Worm (Caenorhabditis elegans) whole organism, late embryonic: ENCODE data around the gene srb-19.
"Not testable (repeated sequence)": the region's sequence is repeated elsewhere in the genome, so short reads cannot be mapped to it uniquely, and the experiment has no call there.

ENCODE experiments used
- C38D4.7 ChIP-seq: fragments of 200-800 bp; sonication (Bioruptor generic); optimal IDR thresholded peaks from 2 replicates; lab custom pipeline; 2018; ENCODE audit warnings: mild to moderate bottlenecking, missing genetic modification characterization, moderate library complexity, missing compliant biosample characterization
- F13H6.1 ChIP-seq: sonication (generic microtip); optimal IDR thresholded peaks from 2 replicates; lab custom pipeline; 2016; ENCODE audit warnings: missing genetic modification characterization, missing compliant biosample characterization
- K02D7.2 ChIP-seq: sonication (generic microtip); optimal IDR thresholded peaks from 2 replicates; lab custom pipeline; 2017; ENCODE audit warnings: mild to moderate bottlenecking, missing genetic modification characterization, missing compliant biosample characterization
- T23F11.4 ChIP-seq: fragments of 200-800 bp; sonication (Bioruptor generic); optimal IDR thresholded peaks from 2 replicates; lab custom pipeline; 2018; ENCODE audit warnings: mild to moderate bottlenecking, missing genetic modification characterization, missing compliant biosample characterization
- Y22D7AL.16 ChIP-seq: sonication (generic microtip); optimal IDR thresholded peaks from 2 replicates; lab custom pipeline; 2016; ENCODE audit warnings: missing genetic modification characterization, missing compliant biosample characterization
- ahr-1 ChIP-seq: sonication (generic microtip); optimal IDR thresholded peaks from 2 replicates; lab custom pipeline; 2016; ENCODE audit warnings: missing genetic modification characterization, missing compliant biosample characterization
- ama-1 ChIP-seq: fragments of 150-350 bp; optimal IDR thresholded peaks from 2 replicates; lab custom pipeline; 2014
- ceh-22 ChIP-seq: sonication (generic microtip); optimal IDR thresholded peaks from 2 replicates; lab custom pipeline; 2017; ENCODE audit warnings: missing biosample characterization, missing genetic modification characterization
- ceh-24 ChIP-seq: sonication (generic microtip); optimal IDR thresholded peaks from 2 replicates; lab custom pipeline; 2016; ENCODE audit warnings: mild to moderate bottlenecking, missing genetic modification characterization, missing compliant biosample characterization
- ceh-34 ChIP-seq: sonication (generic microtip); optimal IDR thresholded peaks from 2 replicates; lab custom pipeline; 2016; ENCODE audit warnings: mild to moderate bottlenecking, missing genetic modification characterization, missing compliant biosample characterization
- ceh-45 ChIP-seq: fragments of 200-800 bp; sonication (Bioruptor generic); IDR thresholded peaks from 2 replicates; pipeline ENCODE4 v1.3.6; 2022; ENCODE audit warnings: missing genetic modification reagents, missing genetic modification characterization, missing compliant biosample characterization
- ceh-6 ChIP-seq: fragments of 200-800 bp; sonication (Bioruptor generic); optimal IDR thresholded peaks from 2 replicates; lab custom pipeline; 2018; ENCODE audit warnings: mild to moderate bottlenecking, missing genetic modification characterization, missing compliant biosample characterization
- elt-2 ChIP-seq: sonication (generic microtip); optimal IDR thresholded peaks from 2 replicates; lab custom pipeline; 2016; ENCODE audit warnings: missing genetic modification reagents, missing genetic modification characterization, missing compliant biosample characterization
- ets-4 ChIP-seq: sonication (generic microtip); optimal IDR thresholded peaks from 2 replicates; lab custom pipeline; 2016; ENCODE audit warnings: missing genetic modification characterization, missing compliant biosample characterization
- eyg-1 ChIP-seq: sonication (generic microtip); optimal IDR thresholded peaks from 2 replicates; lab custom pipeline; 2016; ENCODE audit warnings: missing genotype, missing genetic modification characterization, missing compliant biosample characterization
- fax-1 ChIP-seq: sonication (generic microtip); optimal IDR thresholded peaks from 2 replicates; lab custom pipeline; 2016; ENCODE audit warnings: missing genotype, missing genetic modification characterization, missing compliant biosample characterization
- hlh-13 ChIP-seq: fragments of 200-800 bp; sonication (Bioruptor generic); optimal IDR thresholded peaks from 2 replicates; lab custom pipeline; 2018; ENCODE audit warnings: mild to moderate bottlenecking, missing genetic modification characterization, missing compliant biosample characterization
- hlh-30 ChIP-seq: sonication (generic microtip); optimal IDR thresholded peaks from 2 replicates; lab custom pipeline; 2017; ENCODE audit warnings: antibody characterized with exemption, missing genetic modification characterization, missing compliant biosample characterization; ENCODE audit not compliant: insufficient read depth
- lin-11 ChIP-seq: fragments of 200-800 bp; sonication (Bioruptor generic); optimal IDR thresholded peaks from 2 replicates; lab custom pipeline; 2018; ENCODE audit warnings: mild to moderate bottlenecking, missing genetic modification characterization, missing compliant biosample characterization
- mec-3 ChIP-seq: sonication (generic microtip); optimal IDR thresholded peaks from 2 replicates; lab custom pipeline; 2016; ENCODE audit warnings: borderline replicate concordance, missing genetic modification characterization, missing compliant biosample characterization
- nhr-11 ChIP-seq: fragments of 150-350 bp; optimal IDR thresholded peaks from 2 replicates; lab custom pipeline; 2014; ENCODE audit warnings: missing biosample characterization, missing genetic modification characterization
- nhr-232 ChIP-seq: sonication (generic microtip); optimal IDR thresholded peaks from 2 replicates; lab custom pipeline; 2016; ENCODE audit warnings: missing genetic modification characterization, missing compliant biosample characterization
- npax-4 ChIP-seq: sonication (generic microtip); optimal IDR thresholded peaks from 2 replicates; lab custom pipeline; 2016; ENCODE audit warnings: missing genetic modification characterization, missing compliant biosample characterization
- odd-2 ChIP-seq: sonication (generic microtip); optimal IDR thresholded peaks from 2 replicates; lab custom pipeline; 2017; ENCODE audit warnings: antibody characterized with exemption, mild to moderate bottlenecking, missing genetic modification characterization, missing compliant biosample characterization
- pros-1 ChIP-seq: fragments of 150-350 bp; optimal IDR thresholded peaks from 2 replicates; lab custom pipeline; 2014; ENCODE audit warnings: missing biosample characterization, missing genetic modification reagents, missing genetic modification characterization
- rnt-1 ChIP-seq: sonication (generic microtip); optimal IDR thresholded peaks from 2 replicates; lab custom pipeline; 2016; ENCODE audit warnings: missing genetic modification characterization, missing compliant biosample characterization
- sdc-2 ChIP-seq: sonication (generic microtip); optimal IDR thresholded peaks from 2 replicates; lab custom pipeline; 2016; ENCODE audit warnings: missing genotype, missing genetic modification characterization, missing compliant biosample characterization
- sox-2 ChIP-seq: fragments of 200-800 bp; sonication (Bioruptor generic); IDR thresholded peaks from 2 replicates; pipeline ENCODE4 v1.3.6; 2022; ENCODE audit warnings: missing genetic modification reagents, missing genetic modification characterization, missing compliant biosample characterization
- syd-9 ChIP-seq: sonication (generic microtip); optimal IDR thresholded peaks from 2 replicates; lab custom pipeline; 2016; ENCODE audit warnings: mild to moderate bottlenecking, missing genetic modification characterization, moderate library complexity, missing compliant biosample characterization
- tbx-2 ChIP-seq: sonication (generic microtip); optimal IDR thresholded peaks from 2 replicates; lab custom pipeline; 2016; ENCODE audit warnings: missing genetic modification characterization, missing compliant biosample characterization
- ttx-3 ChIP-seq: sonication (generic microtip); optimal IDR thresholded peaks from 2 replicates; lab custom pipeline; 2016; ENCODE audit warnings: missing genetic modification reagents, missing genetic modification characterization, missing compliant biosample characterization
- unc-42 ChIP-seq: sonication (generic microtip); optimal IDR thresholded peaks from 2 replicates; lab custom pipeline; 2016; ENCODE audit warnings: missing genotype, missing genetic modification characterization, missing compliant biosample characterization
- ztf-16 ChIP-seq: sonication (generic microtip); optimal IDR thresholded peaks from 2 replicates; lab custom pipeline; 2017; ENCODE audit warnings: missing genetic modification characterization, missing compliant biosample characterization

The srb-19 gene

ce11 chrV:7514939-7515338, 5.0 kb downstream of the srb-19 start, which contains the start of gene srb-18:
TSS of gene srb-18 (plus strand) at chrV:7515239.
- TF ChIP-seq ztf-16 (tag; lab: Kevin White, UChicago) (no peak), Y22D7AL.16 (tag; lab: Kevin White, UChicago) (no peak), ama-1 (lab: Kevin White, UChicago) (no peak), sox-2 (GFP tag; lab: Robert Waterston, UW) (no peak), lin-11 (tag; lab: Kevin White, UChicago) (no peak), odd-2 (no peak), syd-9 (tag; lab: Kevin White, UChicago) (no peak), eyg-1 (tag; lab: Kevin White, UChicago) (no peak), pros-1 (tag; lab: Kevin White, UChicago) (no peak), unc-42 (tag; lab: Kevin White, UChicago) (no peak), hlh-13 (GFP tag; lab: Kevin White, UChicago) (no peak)

ce11 chrV:7511465-7511864, 8.5 kb downstream of the srb-19 start, which contains the start of gene nhr-171:
TSS of gene nhr-171 (plus strand) at chrV:7511765.
- TF ChIP-seq nhr-232 (tag; lab: Kevin White, UChicago); C38D4.7 (GFP tag; lab: Kevin White, UChicago); nhr-11 (tag; lab: Kevin White, UChicago): not testable (repeated sequence)
- TF ChIP-seq, all 69 proteins: peak for 0; not testable (repeated sequence) for 69

DNA sequence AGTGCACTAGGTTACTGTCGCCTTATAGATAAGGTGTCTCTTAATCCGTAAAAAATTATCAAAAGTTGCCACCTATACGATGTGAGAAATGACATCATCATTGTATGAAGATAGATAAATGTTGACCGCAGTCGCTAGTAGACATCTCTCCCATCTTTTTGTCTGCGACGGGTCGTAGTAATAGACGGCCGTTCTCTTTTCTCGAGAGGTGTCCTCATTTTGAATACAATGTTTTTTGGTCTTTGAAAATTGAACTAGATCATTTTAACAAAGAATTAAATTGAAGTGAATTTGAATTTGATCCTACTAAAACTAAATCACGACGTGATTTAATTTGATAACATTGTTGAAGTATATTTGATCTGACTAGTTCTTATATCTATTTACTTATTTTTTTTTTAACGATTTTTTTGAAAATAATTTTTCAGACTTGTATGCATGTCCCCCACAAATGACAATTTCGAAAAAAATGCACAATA, 11.4 kb downstream of the srb-19 start, which contains the start of the genes str-31 and nhr-172:
TSS of gene str-31 (minus strand) at position 101 of the 479 bp plus-strand sequence.
TSS of gene nhr-172 (plus strand) at position 429 of the 479 bp plus-strand sequence.
- TF ChIP-seq eyg-1 (tag; lab: Kevin White, UChicago), result no peak
- TF ChIP-seq ceh-22 (tag; lab: Kevin White, UChicago), result no peak
- TF ChIP-seq ttx-3 (tag; lab: Kevin White, UChicago), result no peak
- no peak for TF ChIP-seq ceh-24 (tag; lab: Kevin White, UChicago)
- TF ChIP-seq elt-2, result peak; percentile 63
- no peak for TF ChIP-seq ceh-6
- TF ChIP-seq, all 69 proteins: peak for 1

DNA sequence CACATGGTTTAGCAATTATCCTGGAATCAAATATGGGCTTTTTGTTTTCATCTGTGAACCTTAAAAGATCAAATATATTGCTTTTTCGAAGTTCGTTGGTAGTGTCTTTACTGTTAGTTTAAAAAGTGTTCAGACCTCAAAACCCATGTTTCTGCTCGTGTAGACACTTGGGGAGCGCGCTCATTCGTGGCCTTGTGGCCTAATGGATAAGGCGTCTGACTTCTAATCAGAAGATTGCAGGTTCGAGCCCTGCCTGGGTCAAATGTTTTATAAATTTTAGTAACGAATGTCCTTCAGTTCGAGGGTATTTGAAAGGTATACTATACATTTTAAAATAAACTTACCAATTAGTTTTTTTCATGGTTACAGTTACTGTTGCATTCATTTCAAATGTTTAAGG, 13.8 kb downstream of the srb-19 start:
- no peak for TF ChIP-seq sox-2 (GFP tag; lab: Robert Waterston, UW)
- no peak for TF ChIP-seq mec-3 (tag; lab: Kevin White, UChicago)
- no peak for TF ChIP-seq hlh-30 (tag; lab: Kevin White, UChicago)
- no peak for TF ChIP-seq ceh-45 (GFP tag; lab: Robert Waterston, UW)
- no peak for TF ChIP-seq ceh-24 (tag; lab: Kevin White, UChicago)
- TF ChIP-seq fax-1, result no peak
- no peak for TF ChIP-seq ahr-1 (tag; lab: Kevin White, UChicago)
- TF ChIP-seq tbx-2, result no peak

DNA sequence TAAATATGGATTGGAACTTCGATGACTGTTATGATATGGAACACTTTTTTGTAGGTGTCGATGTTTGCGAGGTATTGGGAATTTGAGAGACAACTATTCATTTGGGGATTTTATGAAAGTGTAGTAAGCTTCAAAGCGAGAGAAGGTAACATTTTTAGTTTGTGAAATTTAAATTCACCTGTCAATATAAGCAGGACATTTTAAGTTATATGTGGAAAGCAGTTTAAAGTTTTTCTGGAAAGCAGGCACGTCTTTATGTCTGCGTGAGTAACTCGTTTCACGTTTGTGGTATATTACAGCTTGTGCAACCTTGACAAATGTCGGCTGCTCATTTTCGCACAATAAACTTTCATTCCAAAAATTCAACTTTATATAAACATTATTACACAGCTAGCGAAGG, 15.7 kb downstream of the srb-19 start, which contains the start of gene srh-229:
TSS of gene srh-229 (minus strand) at position 101 of the 400 bp plus-strand sequence.
- no peak for TF ChIP-seq hlh-30 (tag; lab: Kevin White, UChicago)
- no peak for TF ChIP-seq ets-4 (tag; lab: Kevin White, UChicago)
- no peak for TF ChIP-seq ceh-45 (GFP tag; lab: Robert Waterston, UW)
- TF ChIP-seq F13H6.1 (tag; lab: Kevin White, UChicago), result no peak
- no peak for TF ChIP-seq nhr-11 (tag; lab: Kevin White, UChicago)

ce11 chrV:7501194-7501593, 18.8 kb downstream of the srb-19 start:
- TF ChIP-seq ceh-34 (tag; lab: Kevin White, UChicago) (no peak), elt-2 (no peak), npax-4 (tag; lab: Kevin White, UChicago) (no peak), unc-42 (tag; lab: Kevin White, UChicago) (no peak), odd-2 (no peak), mec-3 (tag; lab: Kevin White, UChicago) (no peak), T23F11.4 (GFP tag; lab: Kevin White, UChicago) (no peak), rnt-1 (tag; lab: Kevin White, UChicago) (no peak), K02D7.2 (tag; lab: Kevin White, UChicago) (no peak), pros-1 (tag; lab: Kevin White, UChicago) (no peak), nhr-11 (tag; lab: Kevin White, UChicago) (no peak), sdc-2 (tag; lab: Kevin White, UChicago) (no peak)
